Fruit fly (Drosophila melanogaster) whole organism, embryonic: ENCODE results near the gene CG2901.
A peak's percentile ranks its signal among the peaks of the same experiment; 100 is the strongest.

Experiments
- Aef1 ChIP-seq: fragments of 200-800 bp; sonication (Bioruptor generic); IDR thresholded peaks from 3 replicates; pipeline ENCODE4 v1.3.6; 2022; ENCODE audit warnings: missing biosample characterization, missing genetic modification characterization
- BEAF-32 ChIP-seq: fragments of 200-800 bp; sonication (Bioruptor generic); optimal IDR thresholded peaks from 3 replicates; lab custom pipeline; 2017; ENCODE audit warnings: missing biosample characterization, missing genetic modification characterization, mild to moderate bottlenecking, moderate library complexity, missing genetic modification reagents
- Bdp1 ChIP-seq: fragments of 200-800 bp; sonication (Bioruptor generic); optimal IDR thresholded peaks from 3 replicates; lab custom pipeline; 2016; ENCODE audit warnings: missing biosample characterization, missing genetic modification characterization
- CG10267 ChIP-seq: fragments of 200-800 bp; sonication (Bioruptor generic); optimal IDR thresholded peaks from 2 replicates; lab custom pipeline; 2018; ENCODE audit warnings: missing biosample characterization, mild to moderate bottlenecking, missing genetic modification characterization, moderate library complexity
- CG10274 ChIP-seq: fragments of 200-800 bp; sonication (Bioruptor generic); optimal IDR thresholded peaks from 3 replicates; lab custom pipeline; 2017; ENCODE audit warnings: missing biosample characterization, mild to moderate bottlenecking, missing genetic modification characterization
- CG10462 ChIP-seq: fragments of 200-800 bp; sonication (Bioruptor generic); optimal IDR thresholded peaks from 2 replicates; lab custom pipeline; 2016; ENCODE audit warnings: missing biosample characterization, missing genetic modification characterization
- CG11504 ChIP-seq: fragments of 200-800 bp; sonication (Bioruptor generic); optimal IDR thresholded peaks from 3 replicates; lab custom pipeline; 2019; ENCODE audit warnings: missing biosample characterization, mild to moderate bottlenecking, missing genetic modification characterization, moderate library complexity
- CG13296 ChIP-seq: fragments of 200-800 bp; sonication (Bioruptor generic); optimal IDR thresholded peaks from 3 replicates; lab custom pipeline; 2018; ENCODE audit warnings: missing biosample characterization, mild to moderate bottlenecking, missing genetic modification characterization
- CG15514 ChIP-seq: fragments of 200-800 bp; sonication (Bioruptor generic); optimal IDR thresholded peaks from 3 replicates; lab custom pipeline; 2017; ENCODE audit warnings: missing biosample characterization, missing genetic modification characterization, mild to moderate bottlenecking, moderate library complexity, missing genetic modification reagents
- CG17361 ChIP-seq: fragments of 200-800 bp; sonication (Bioruptor generic); IDR thresholded peaks from 3 replicates; pipeline ENCODE4 v1.3.6; 2022; ENCODE audit warnings: missing biosample characterization, missing genetic modification characterization
- CG17829 ChIP-seq: fragments of 200-800 bp; optimal IDR thresholded peaks from 2 replicates; lab custom pipeline; 2019; ENCODE audit warnings: missing biosample characterization, mild to moderate bottlenecking, missing genetic modification characterization, moderate library complexity
- CG17912 ChIP-seq: fragments of 200-800 bp; sonication (Bioruptor generic); optimal IDR thresholded peaks from 2 replicates; lab custom pipeline; 2018; ENCODE audit warnings: missing biosample characterization, mild to moderate bottlenecking, missing genetic modification characterization
- CG2116 ChIP-seq: fragments of 200-800 bp; sonication (Bioruptor generic); optimal IDR thresholded peaks from 3 replicates; lab custom pipeline; 2018; ENCODE audit warnings: missing biosample characterization, mild to moderate bottlenecking, missing genetic modification characterization
- CG3163 ChIP-seq: fragments of 200-800 bp; sonication (Bioruptor generic); optimal IDR thresholded peaks from 3 replicates; lab custom pipeline; 2016; ENCODE audit warnings: missing biosample characterization, missing genetic modification characterization
- CG32532 ChIP-seq: fragments of 200-800 bp; sonication (Bioruptor generic); IDR thresholded peaks from 2 replicates; pipeline ENCODE4 v1.3.6; 2022; ENCODE audit warnings: missing biosample characterization, missing genetic modification characterization
- CG4282 ChIP-seq: fragments of 200-800 bp; sonication (Bioruptor generic); optimal IDR thresholded peaks from 2 replicates; lab custom pipeline; 2016; ENCODE audit warnings: missing biosample characterization, missing genetic modification characterization
- CG9797 ChIP-seq: fragments of 200-800 bp; sonication (Bioruptor generic); optimal IDR thresholded peaks from 3 replicates; lab custom pipeline; 2018; ENCODE audit warnings: missing biosample characterization, mild to moderate bottlenecking, missing genetic modification characterization
- Dip3 ChIP-seq: fragments of 200-800 bp; sonication (Bioruptor generic); optimal IDR thresholded peaks from 3 replicates; lab custom pipeline; 2016; ENCODE audit warnings: missing biosample characterization, missing genetic modification characterization
- Doc2 ChIP-seq: fragments of 200-800 bp; sonication (Bioruptor generic); IDR thresholded peaks from 2 replicates; pipeline ENCODE4 v1.3.6; 2022; ENCODE audit warnings: missing biosample characterization, missing genetic modification characterization
- GATAe ChIP-seq: fragments of 200-800 bp; sonication (Bioruptor generic); conservative IDR thresholded peaks from 2 replicates; pipeline ENCODE4 v1.3.6; 2022; ENCODE audit warnings: missing biosample characterization, missing genetic modification characterization
- Hr51 ChIP-seq, 2 experiments: fragments of 200-800 bp; sonication (Bioruptor generic); optimal IDR thresholded peaks; 2 replicates in 1 of 2; 3 replicates in 1 of 2; lab custom pipeline; 2016 to 2018; ENCODE audit warnings: missing biosample characterization in 2 of 2, missing genetic modification characterization in 2 of 2, mild to moderate bottlenecking in 1 of 2, moderate library complexity in 1 of 2
- MBD-R2 ChIP-seq: fragments of 200-800 bp; sonication (Bioruptor generic); IDR thresholded peaks from 2 replicates; pipeline ENCODE4 v1.3.6; 2022; ENCODE audit warnings: missing biosample characterization, missing genetic modification characterization
- Med ChIP-seq: fragments of 200-800 bp; sonication (Bioruptor generic); peaks from one replicate; lab custom pipeline; 2016; ENCODE audit warnings: missing biosample characterization, missing genetic modification characterization, mild to moderate bottlenecking, inconsistent platforms, moderate library complexity
- Oli ChIP-seq: fragments of 200-800 bp; sonication (Bioruptor generic); optimal IDR thresholded peaks from 2 replicates; lab custom pipeline; 2018; ENCODE audit warnings: missing biosample characterization, mild to moderate bottlenecking, missing genetic modification characterization, moderate library complexity
- Scr ChIP-seq: fragments of 200-800 bp; sonication (Bioruptor generic); IDR thresholded peaks from 2 replicates; pipeline ENCODE4 v1.3.6; 2022; ENCODE audit warnings: missing biosample characterization, missing genetic modification characterization; ENCODE audit not compliant: partially characterized antibody
- Spps ChIP-seq: fragments of 200-800 bp; sonication (Bioruptor generic); optimal IDR thresholded peaks from 2 replicates; lab custom pipeline; 2018; ENCODE audit warnings: missing biosample characterization, mild to moderate bottlenecking, missing genetic modification characterization
- Sry-δ ChIP-seq: fragments of 200-800 bp; sonication (Bioruptor generic); optimal IDR thresholded peaks from 2 replicates; lab custom pipeline; 2016; ENCODE audit warnings: missing biosample characterization, missing genetic modification characterization
- Stat92E ChIP-seq, 3 experiments: fragments of >200 bp in 2 of 3; fragments of 200-800 bp in 1 of 3; sonication (Bioruptor generic) in 1 of 3; optimal IDR thresholded peaks; 2 replicates each; lab custom pipeline; 2017 to 2019; ENCODE audit warnings: missing biosample characterization in 3 of 3, missing genetic modification characterization in 3 of 3, mild to moderate bottlenecking in 1 of 3, moderate library complexity in 1 of 3
- Trl ChIP-seq, 3 experiments: fragments of >200 bp in 2 of 3; fragments of 200-800 bp in 1 of 3; sonication (Bioruptor generic) in 1 of 3; optimal IDR thresholded peaks; 2 replicates in 1 of 3; 3 replicates in 2 of 3; lab custom pipeline; 2016 to 2017; ENCODE audit warnings: missing biosample characterization in 1 of 3, missing genetic modification characterization in 1 of 3
- Xrp1 ChIP-seq: fragments of 200-800 bp; sonication (Bioruptor generic); IDR thresholded peaks from 2 replicates; pipeline ENCODE4 v1.3.6; 2022; ENCODE audit warnings: missing biosample characterization, missing genetic modification characterization
- aop ChIP-seq: fragments of 200-800 bp; sonication (Bioruptor generic); IDR thresholded peaks from 2 replicates; pipeline ENCODE4 v1.3.6; 2022; ENCODE audit warnings: missing biosample characterization, missing genetic modification characterization
- chm ChIP-seq: fragments of 200-800 bp; sonication (Bioruptor generic); IDR thresholded peaks from 2 replicates; pipeline ENCODE4 v1.3.6; 2022; ENCODE audit warnings: missing biosample characterization, missing genetic modification characterization
- ci ChIP-seq: fragments of 200-800 bp; sonication (Bioruptor generic); IDR thresholded peaks from 3 replicates; pipeline ENCODE4 v1.3.6; 2022; ENCODE audit warnings: missing biosample characterization, missing genetic modification characterization
- dpn ChIP-seq, 2 experiments: fragments of 200-800 bp; sonication (Bioruptor generic); optimal IDR thresholded peaks; 3 replicates each; lab custom pipeline; 2016; ENCODE audit warnings: missing biosample characterization in 2 of 2, missing genetic modification characterization in 2 of 2
- ftz-f1 ChIP-seq: fragments of 200-800 bp; sonication (Bioruptor generic); optimal IDR thresholded peaks from 2 replicates; lab custom pipeline; 2016; ENCODE audit warnings: missing biosample characterization, missing genetic modification characterization
- gcm ChIP-seq: fragments of 200-800 bp; sonication (Bioruptor generic); optimal IDR thresholded peaks from 2 replicates; lab custom pipeline; 2019; ENCODE audit warnings: missing biosample characterization, mild to moderate bottlenecking, missing genetic modification characterization, moderate library complexity
- gcm2 ChIP-seq: fragments of 200-800 bp; sonication (Bioruptor generic); optimal IDR thresholded peaks from 2 replicates; lab custom pipeline; 2016; ENCODE audit warnings: missing biosample characterization, missing genetic modification characterization
- her ChIP-seq: fragments of 200-800 bp; sonication (Bioruptor generic); optimal IDR thresholded peaks from 2 replicates; lab custom pipeline; 2016; ENCODE audit warnings: missing biosample characterization, missing genetic modification characterization
- nerfin-1 ChIP-seq: fragments of 200-800 bp; sonication (Bioruptor generic); optimal IDR thresholded peaks from 3 replicates; lab custom pipeline; 2019; ENCODE audit warnings: missing biosample characterization, mild to moderate bottlenecking, missing genetic modification characterization, moderate library complexity
- nmo ChIP-seq: fragments of 200-800 bp; sonication (Bioruptor generic); optimal IDR thresholded peaks from 2 replicates; lab custom pipeline; 2018; ENCODE audit warnings: missing biosample characterization, mild to moderate bottlenecking, missing genetic modification characterization, moderate library complexity
- odd ChIP-seq: fragments of 200-800 bp; sonication (Bioruptor generic); optimal IDR thresholded peaks from 2 replicates; lab custom pipeline; 2017; ENCODE audit warnings: missing biosample characterization, mild to moderate bottlenecking, missing genetic modification characterization
- pho ChIP-seq: fragments of 200-800 bp; sonication (Bioruptor generic); optimal IDR thresholded peaks from 2 replicates; lab custom pipeline; 2016; ENCODE audit warnings: missing biosample characterization, missing genetic modification characterization
- pnt ChIP-seq: fragments of 200-800 bp; sonication (Bioruptor generic); optimal IDR thresholded peaks from 3 replicates; lab custom pipeline; 2016; ENCODE audit warnings: missing biosample characterization, missing genetic modification characterization
- ranshi ChIP-seq: fragments of 200-800 bp; sonication (Bioruptor generic); IDR thresholded peaks from 2 replicates; pipeline ENCODE4 v1.3.6; 2022; ENCODE audit warnings: missing biosample characterization, missing genetic modification characterization
- ro ChIP-seq: fragments of 200-800 bp; sonication (Bioruptor generic); IDR thresholded peaks from 2 replicates; pipeline ENCODE4 v1.3.6; 2022; ENCODE audit warnings: missing biosample characterization, missing genetic modification characterization
- sna ChIP-seq: fragments of 200-800 bp; sonication (Bioruptor generic); IDR thresholded peaks from 2 replicates; pipeline ENCODE4 v1.3.6; 2022; ENCODE audit warnings: missing biosample characterization, missing genetic modification characterization; ENCODE audit not compliant: partially characterized antibody
- so ChIP-seq: fragments of 200-800 bp; sonication (Bioruptor generic); IDR thresholded peaks from 3 replicates; pipeline ENCODE4 v1.3.6; 2022; ENCODE audit warnings: missing biosample characterization, missing genetic modification characterization
- tap ChIP-seq: fragments of 200-800 bp; optimal IDR thresholded peaks from 3 replicates; lab custom pipeline; 2019; ENCODE audit warnings: missing biosample characterization, mild to moderate bottlenecking, missing genetic modification characterization, moderate library complexity
- vvl ChIP-seq: fragments of 200-800 bp; sonication (Bioruptor generic); IDR thresholded peaks from 2 replicates; pipeline ENCODE4 v1.3.6; 2022; ENCODE audit warnings: missing biosample characterization, missing genetic modification characterization

The CG2901 gene

dm6 chrX:3811340-3811788 is 16.6 kb upstream of the CG2901 start, which contains the start of gene ec (continued):
- TF ChIP-seq CG11504 (tag; lab: Kevin White, UChicago) (peak; percentile 26), CG15514 (GFP tag; lab: Kevin White, UChicago) (peak; percentile 76), Spps (tag; lab: Kevin White, UChicago) (no peak), GATAe (GFP tag; lab: Robert Waterston, UW) (no peak), CG10274 (GFP tag; lab: Kevin White, UChicago) (no peak), Aef1 (GFP tag; lab: Robert Waterston, UW) (no peak), BEAF-32 (GFP tag; lab: Kevin White, UChicago) (peak; percentile 53), Scr (GFP tag; lab: Robert Waterston, UW) (peak; percentile 45; the same call in 1 of the 2 replicates), CG17912 (no peak), CG2116 (GFP tag; lab: Kevin White, UChicago) (peak; percentile 41), CG3163 (GFP tag; lab: Kevin White, UChicago) (peak; percentile 47), Trl (optimal IDR thresholded peaks at IDR 0.05; lab: Kevin White, UChicago) (peak; percentile 4 to 42), Trl (GFP tag; optimal IDR thresholded peaks at IDR 0.05; lab: Kevin White, UChicago) (peak; percentile 62), sna (GFP tag; lab: Robert Waterston, UW) (0 out of 2 replicates have a peak, but pooled peaks have one; percentile 15), Dip3 (GFP tag; lab: Kevin White, UChicago) (peak; percentile 35), CG32532 (peak; percentile 41; the same call in 1 of the 2 replicates), ftz-f1 (GFP tag; lab: Kevin White, UChicago) (peak; percentile 56), CG17829 (tag; lab: Kevin White, UChicago) (peak; percentile 67), Sry-δ (GFP tag; lab: Kevin White, UChicago) (peak; percentile 63), aop (no peak), pnt (GFP tag; lab: Kevin White, UChicago) (peak; percentile 3), chm (GFP tag; lab: Robert Waterston, UW) (peak; percentile 84), pho (GFP tag; lab: Kevin White, UChicago) (peak; percentile 27), Hr51 (GFP tag; optimal IDR thresholded peaks at IDR 0.05; lab: Kevin White, UChicago) (peak in 1 of 2 experiments; percentile 37), vvl (GFP tag; lab: Robert Waterston, UW) (peak; percentile 71; the same call in 1 of the 2 replicates), ci (GFP tag; lab: Robert Waterston, UW) (peak; percentile 57; the same call in 2 of the 3 replicates), Oli (tag; lab: Kevin White, UChicago) (no peak), Doc2 (GFP tag; lab: Robert Waterston, UW) (no peak), Med (GFP tag; lab: Kevin White, UChicago) (peak; percentile 89), CG13296 (GFP tag; lab: Kevin White, UChicago) (peak; percentile 5), nmo (GFP tag; lab: Kevin White, UChicago) (peak; percentile 5), gcm2 (GFP tag; lab: Kevin White, UChicago) (peak; percentile 42), gcm (GFP tag; lab: Kevin White, UChicago) (peak; percentile 59), Xrp1 (GFP tag; lab: Robert Waterston, UW) (peak; percentile 21; the same call in 1 of the 2 replicates), ranshi (no peak), Stat92E (GFP tag; optimal IDR thresholded peaks at IDR 0.05; lab: Kevin White, UChicago) (peak in 1 of 3 experiments; percentile 56), CG17361 (GFP tag; lab: Robert Waterston, UW) (no peak), CG4282 (peak; percentile 22), MBD-R2 (GFP tag; lab: Robert Waterston, UW) (peak; percentile 52; the same call in 1 of the 2 replicates), dpn (GFP tag; optimal IDR thresholded peaks at IDR 0.05; lab: Kevin White, UChicago) (no peak), Bdp1 (GFP tag; lab: Kevin White, UChicago) (peak; percentile 41), her (GFP tag; lab: Kevin White, UChicago) (peak; percentile 52), ro (no peak), so (GFP tag; lab: Robert Waterston, UW) (peak; percentile 47; the same call in 1 of the 3 replicates), CG10267 (peak; percentile 51), nerfin-1 (tag; lab: Kevin White, UChicago) (no peak), odd (GFP tag; lab: Kevin White, UChicago) (peak; percentile 17), tap (tag; lab: Kevin White, UChicago) (peak; percentile 18), CG9797 (GFP tag; lab: Kevin White, UChicago) (peak; percentile 79), CG10462 (GFP tag; lab: Kevin White, UChicago) (no peak)
